Fruit fly (Drosophila melanogaster): ENCODE results near the gene CG5639.

The CG5639 gene

DNA sequence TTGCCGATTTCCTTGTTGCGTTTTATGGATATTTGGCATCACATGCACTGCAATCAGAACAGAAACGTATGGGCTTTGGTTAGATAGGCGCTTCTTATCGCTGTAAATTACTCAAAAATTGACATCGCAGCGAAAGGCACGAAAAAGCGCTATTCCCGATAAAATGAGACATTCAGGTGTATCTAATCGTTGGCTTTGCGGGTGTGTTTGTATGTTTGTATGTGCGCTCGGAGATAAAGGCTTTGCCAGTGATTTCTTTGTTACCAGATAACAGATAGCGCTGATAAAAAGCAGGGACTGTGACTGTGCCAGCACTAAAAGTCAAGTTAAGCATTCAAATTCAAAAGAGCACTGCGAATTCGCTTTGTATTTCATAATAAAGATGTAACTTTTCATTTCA is 27.4 kb downstream of the CG5639 start:
- no peak for TF ChIP-seq sv (GFP tag; optimal IDR thresholded peaks at IDR 0.05)
- TF ChIP-seq Rel (GFP tag; optimal IDR thresholded peaks at IDR 0.05) = no peak
- peak; percentile 2 for TF ChIP-seq Rel (tag; optimal IDR thresholded peaks at IDR 0.05)
- TF ChIP-seq psq (GFP tag; optimal IDR thresholded peaks at IDR 0.05) = no peak
- TF ChIP-seq tai (GFP tag; optimal IDR thresholded peaks at IDR 0.05) = peak; percentile 6
- TF ChIP-seq HLH106 (tag; optimal IDR thresholded peaks at IDR 0.05) = no peak
- TF ChIP-seq dmrt93B (GFP tag; optimal IDR thresholded peaks at IDR 0.05) = no peak
- no peak for TF ChIP-seq Dif (GFP tag; optimal IDR thresholded peaks at IDR 0.05; ENCODE audit: partially characterized antibody)

DNA sequence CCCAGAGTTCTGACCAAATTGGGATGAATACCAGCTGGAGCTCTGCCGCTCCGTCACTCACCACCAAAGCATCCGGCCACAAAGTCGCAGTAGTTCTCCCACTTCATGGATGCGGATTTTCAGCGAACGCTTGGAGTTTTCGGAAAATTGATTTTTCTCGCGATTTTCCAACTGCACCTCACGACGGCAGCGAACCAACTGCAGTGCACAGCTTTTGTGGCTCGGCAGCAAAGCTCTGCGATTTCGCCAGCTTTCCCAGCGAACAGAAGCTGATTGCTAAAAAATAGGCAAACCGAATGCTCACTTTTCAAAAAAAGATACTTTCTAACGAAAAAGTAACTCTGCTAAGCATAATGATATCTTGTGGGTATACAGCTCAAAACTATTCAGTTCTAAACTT is 34.8 kb downstream of the CG5639 start, which contains the start of gene CG5646:
TSS of gene CG5646 (minus strand) at position 206 of the 400 bp plus-strand sequence.
- TF ChIP-seq OdsH (GFP tag; optimal IDR thresholded peaks at IDR 0.05) (no peak), Vsx2 (GFP tag; optimal IDR thresholded peaks at IDR 0.05; ENCODE audit: partially characterized antibody) (peak; percentile 10), Dif (GFP tag; optimal IDR thresholded peaks at IDR 0.05; ENCODE audit: partially characterized antibody) (peak; percentile 50), rgr (GFP tag; optimal IDR thresholded peaks at IDR 0.05) (no peak), HLH106 (tag; optimal IDR thresholded peaks at IDR 0.05) (no peak), CrebA (GFP tag; optimal IDR thresholded peaks at IDR 0.05; ENCODE audit: borderline replicate concordance) (no peak), woc (GFP tag; optimal IDR thresholded peaks at IDR 0.05) (no peak)

DNA sequence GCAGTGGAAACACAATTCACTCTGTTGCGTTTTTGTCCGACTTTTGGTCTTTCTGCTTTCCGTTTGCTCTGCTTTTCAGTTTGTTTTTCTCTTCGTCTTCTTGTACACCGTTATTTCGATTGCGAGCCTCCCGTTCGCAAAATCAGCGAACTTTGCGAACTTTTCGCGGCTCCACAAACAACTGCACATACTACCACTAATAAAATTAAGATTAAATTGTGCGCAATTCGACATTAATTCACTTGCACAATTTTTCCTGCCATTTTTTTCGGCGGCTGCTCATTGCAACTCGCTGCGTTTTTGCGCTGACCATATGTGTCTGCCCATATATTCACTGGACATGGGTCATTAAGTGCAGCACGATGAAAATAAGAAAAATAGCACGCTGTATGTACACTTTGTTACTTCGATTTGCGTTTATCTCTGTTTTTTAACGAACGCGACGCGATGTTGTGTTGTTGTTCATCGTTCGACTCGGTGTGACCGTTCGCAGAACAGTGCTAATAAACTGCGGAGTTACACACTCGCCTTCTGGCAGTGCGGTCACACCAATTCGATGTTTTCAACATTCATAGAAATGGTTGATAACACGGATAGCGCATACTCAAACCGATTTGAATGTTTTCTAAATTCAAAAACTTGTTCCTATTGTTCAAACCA is 37.1 kb downstream of the CG5639 start, which contains the start of gene Klp98A:
TSS of gene Klp98A (minus strand) at position 486 of the 660 bp plus-strand sequence.
- peak; percentile 78 for TF ChIP-seq Myc (optimal IDR thresholded peaks at IDR 0.05)
- TF ChIP-seq Hr83 (GFP tag; optimal IDR thresholded peaks at IDR 0.05; ENCODE audit: poor library complexity, severe bottlenecking) = peak; percentile 40
- TF ChIP-seq jim (GFP tag; optimal IDR thresholded peaks at IDR 0.05) = no peak
- TF ChIP-seq Hnf4 (GFP tag; optimal IDR thresholded peaks at IDR 0.05) = peak; percentile 12
- no peak for TF ChIP-seq CG9705 (GFP tag; optimal IDR thresholded peaks at IDR 0.05)
- TF ChIP-seq psq (GFP tag; optimal IDR thresholded peaks at IDR 0.05) = peak; percentile 70

DNA sequence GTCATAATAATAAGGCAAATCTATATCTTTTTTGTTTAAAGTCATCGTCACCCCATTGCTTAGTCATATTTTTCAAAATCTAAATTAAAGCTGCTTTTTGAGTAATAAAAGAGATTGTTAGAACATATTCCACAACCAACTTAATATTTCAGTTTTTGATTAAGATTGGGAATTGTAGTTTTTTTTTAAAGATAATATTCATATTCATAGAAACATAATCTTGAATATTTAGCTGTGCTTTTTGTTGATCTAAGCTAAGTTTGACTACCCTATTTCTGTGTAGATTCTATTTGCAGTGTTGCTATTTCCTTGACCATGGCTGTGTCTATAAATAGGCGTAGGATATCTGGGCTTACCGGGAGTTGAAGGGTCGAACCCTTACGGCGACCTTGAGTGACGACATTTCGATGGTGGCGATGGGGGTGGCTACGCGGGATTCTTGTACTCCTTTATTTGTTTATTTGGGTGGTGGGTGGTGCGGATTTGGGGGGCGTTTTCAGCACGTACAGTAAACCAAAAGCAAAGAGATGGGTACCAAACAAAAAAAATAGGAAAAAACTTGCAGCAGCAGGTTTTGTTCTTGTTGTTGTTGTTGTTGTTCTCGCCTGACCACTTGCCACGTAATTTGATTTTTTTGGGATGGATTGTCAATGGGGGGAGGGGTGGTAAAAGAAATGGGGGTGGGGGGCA is 37.8 kb downstream of the CG5639 start:
- no peak for TF ChIP-seq CG9705 (GFP tag; optimal IDR thresholded peaks at IDR 0.05)
- TF ChIP-seq sv (GFP tag; optimal IDR thresholded peaks at IDR 0.05) = no peak
- TF ChIP-seq Mio (GFP tag; optimal IDR thresholded peaks at IDR 0.05) = no peak
- TF ChIP-seq usp (GFP tag; optimal IDR thresholded peaks at IDR 0.05) = no peak
- no peak for TF ChIP-seq Rel (GFP tag; optimal IDR thresholded peaks at IDR 0.05)
- no peak for TF ChIP-seq Rel (tag; optimal IDR thresholded peaks at IDR 0.05)
- TF ChIP-seq lola (GFP tag; optimal IDR thresholded peaks at IDR 0.05) = no peak
- no peak for TF ChIP-seq fru (GFP tag; optimal IDR thresholded peaks at IDR 0.05)
- no peak for TF ChIP-seq Jra (GFP tag; optimal IDR thresholded peaks at IDR 0.05)
- no peak for TF ChIP-seq OdsH (GFP tag; optimal IDR thresholded peaks at IDR 0.05)
- no peak for TF ChIP-seq ey (GFP tag; optimal IDR thresholded peaks at IDR 0.05)
- no peak for TF ChIP-seq Abd-B (GFP tag; optimal IDR thresholded peaks at IDR 0.05)
- TF ChIP-seq Hnf4 (GFP tag; optimal IDR thresholded peaks at IDR 0.05) = no peak
- no peak for TF ChIP-seq Vsx2 (GFP tag; optimal IDR thresholded peaks at IDR 0.05; ENCODE audit: partially characterized antibody)
- no peak for TF ChIP-seq sage (GFP tag; optimal IDR thresholded peaks at IDR 0.05)

DNA sequence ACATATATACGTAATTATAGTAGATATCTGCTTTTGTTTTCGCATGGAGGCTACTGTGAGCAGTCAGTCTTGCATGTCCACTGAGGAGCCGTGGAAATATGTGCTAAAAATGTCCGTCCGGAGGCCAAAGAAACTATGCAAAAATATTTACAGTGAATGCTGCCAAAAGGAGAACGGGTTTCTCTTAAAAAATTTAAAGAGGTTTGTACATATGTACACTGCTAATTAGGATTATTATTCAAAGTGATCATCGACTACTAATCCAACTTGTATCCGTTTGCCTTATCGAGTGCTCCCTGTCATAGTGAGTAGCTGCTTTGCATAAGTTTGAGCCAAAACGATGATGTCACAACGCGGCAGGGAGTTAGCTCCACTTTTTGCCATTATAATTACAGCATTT is 39.0 kb downstream of the CG5639 start:
- TF ChIP-seq Jra (GFP tag; optimal IDR thresholded peaks at IDR 0.05) (no peak), HLH106 (tag; optimal IDR thresholded peaks at IDR 0.05) (peak; percentile 66), br (GFP tag; optimal IDR thresholded peaks at IDR 0.05) (peak; percentile 61), Sp1 (GFP tag; optimal IDR thresholded peaks at IDR 0.05) (peak; percentile 24), h (GFP tag; optimal IDR thresholded peaks at IDR 0.05) (peak; percentile 74), Mio (GFP tag; optimal IDR thresholded peaks at IDR 0.05) (no peak), woc (GFP tag; optimal IDR thresholded peaks at IDR 0.05) (peak; percentile 13), rgr (GFP tag; optimal IDR thresholded peaks at IDR 0.05) (peak; percentile 35), CG9705 (GFP tag; optimal IDR thresholded peaks at IDR 0.05) (peak; percentile 22), foxo (GFP tag; optimal IDR thresholded peaks at IDR 0.05) (peak in 1 of 2 experiments; percentile 62), sage (GFP tag; optimal IDR thresholded peaks at IDR 0.05) (no peak), Dfd (GFP tag; optimal IDR thresholded peaks at IDR 0.05) (no peak), Hr78 (GFP tag; optimal IDR thresholded peaks at IDR 0.05) (no peak), sv (GFP tag; optimal IDR thresholded peaks at IDR 0.05) (peak; percentile 23), lola (GFP tag; optimal IDR thresholded peaks at IDR 0.05) (no peak), Hr83 (GFP tag; optimal IDR thresholded peaks at IDR 0.05; ENCODE audit: poor library complexity, severe bottlenecking) (no peak), Myc (optimal IDR thresholded peaks at IDR 0.05) (no peak), OdsH (GFP tag; optimal IDR thresholded peaks at IDR 0.05) (peak; percentile 12), Dif (GFP tag; optimal IDR thresholded peaks at IDR 0.05; ENCODE audit: partially characterized antibody) (no peak), fru (GFP tag; optimal IDR thresholded peaks at IDR 0.05) (peak; percentile 61), psq (GFP tag; optimal IDR thresholded peaks at IDR 0.05) (peak; percentile 49), N (GFP tag; optimal IDR thresholded peaks at IDR 0.05) (no peak), Rel (GFP tag; optimal IDR thresholded peaks at IDR 0.05) (no peak), Rel (tag; optimal IDR thresholded peaks at IDR 0.05) (no peak), ey (GFP tag; optimal IDR thresholded peaks at IDR 0.05) (peak; percentile 63), pan (optimal IDR thresholded peaks at IDR 0.05) (no peak), brk (GFP tag; optimal IDR thresholded peaks at IDR 0.05) (no peak), tai (GFP tag; optimal IDR thresholded peaks at IDR 0.05) (no peak), Vsx2 (GFP tag; optimal IDR thresholded peaks at IDR 0.05; ENCODE audit: partially characterized antibody) (no peak), jim (GFP tag; optimal IDR thresholded peaks at IDR 0.05) (no peak), dmrt93B (GFP tag; optimal IDR thresholded peaks at IDR 0.05) (peak; percentile 41)

Data from whole organism, wandering third instar larva.